Worm (Caenorhabditis elegans): Measurements from ENCODE around the gene ZC416.2.

ce11 chrIV:3633254-3633653 is at the start of gene ZC416.2:
- TF ChIP-seq lin-13 (tag; optimal IDR thresholded peaks at IDR 0.05) = no peak
- TF ChIP-seq lsy-2 (tag; optimal IDR thresholded peaks at IDR 0.05) = no peak
- TF ChIP-seq nhr-237 (tag; optimal IDR thresholded peaks at IDR 0.05) = no peak
- no peak for TF ChIP-seq sptf-1 (tag; optimal IDR thresholded peaks at IDR 0.05)
- TF ChIP-seq elt-1 (tag; optimal IDR thresholded peaks at IDR 0.05; ENCODE audit: borderline replicate concordance, insufficient read depth) = no peak
- TF ChIP-seq unc-62 (GFP tag; optimal IDR thresholded peaks at IDR 0.05) = no peak
- TF ChIP-seq M03D4.4 (tag; optimal IDR thresholded peaks at IDR 0.05) = no peak
- no peak for TF ChIP-seq ces-1 (GFP tag; optimal IDR thresholded peaks at IDR 0.05)
- no peak for TF ChIP-seq elt-3 (tag; optimal IDR thresholded peaks at IDR 0.05)
- TF ChIP-seq nhr-76 (tag; optimal IDR thresholded peaks at IDR 0.05) = no peak
- TF ChIP-seq unc-120 (tag; optimal IDR thresholded peaks at IDR 0.05; ENCODE audit: poor library complexity, severe bottlenecking) = no peak
- TF ChIP-seq unc-39 (tag; optimal IDR thresholded peaks at IDR 0.05) = no peak
- TF ChIP-seq nhr-12 (tag; optimal IDR thresholded peaks at IDR 0.05) = no peak
- no peak for TF ChIP-seq blmp-1 (tag; optimal IDR thresholded peaks at IDR 0.05)
